Worm (Caenorhabditis elegans): ENCODE data around the gene C34F11.5.

C34F11.5 gene

ce11 chrII:5174370-5174769 lies 21.2 kb upstream of the C34F11.5 start, which contains the start of gene C27D6.3:
Gene C27D6.3, minus strand, starts transcription at chrII:5174470.
- no peak for TF ChIP-seq B0019.2 (GFP tag; conservative IDR thresholded peaks at IDR 0.05)

- TF ChIP-seq nfya-1 (tag; optimal IDR thresholded peaks at IDR 0.05; ENCODE audit: borderline replicate concordance, insufficient read depth): no peak
- no peak for TF ChIP-seq attf-3 (GFP tag; conservative IDR thresholded peaks at IDR 0.05)
- TF ChIP-seq ceh-79 (tag; optimal IDR thresholded peaks at IDR 0.05): no peak
- no peak for TF ChIP-seq Y79H2A.3 (GFP tag; conservative IDR thresholded peaks at IDR 0.05)
- TF ChIP-seq ceh-100 (GFP tag; IDR thresholded peaks at IDR 0.05): no peak
- TF ChIP-seq madf-8 (GFP tag; conservative IDR thresholded peaks at IDR 0.05): no peak
Observed at ce11 chrII:5176934-5177333, 18.7 kb upstream of the C34F11.5 start.

- TF ChIP-seq dpl-1 (GFP tag; optimal IDR thresholded peaks at IDR 0.05) (no peak), ztf-22 (GFP tag; optimal IDR thresholded peaks at IDR 0.05) (no peak), somi-1 (GFP tag; optimal IDR thresholded peaks at IDR 0.05) (no peak), dox-1 (GFP tag; IDR thresholded peaks at IDR 0.05) (no peak), nhr-80 (tag; optimal IDR thresholded peaks at IDR 0.05) (no peak), sdz-38 (tag; optimal IDR thresholded peaks at IDR 0.05) (no peak), xnd-1 (tag; optimal IDR thresholded peaks at IDR 0.05) (no peak), Y79H2A.3 (GFP tag; conservative IDR thresholded peaks at IDR 0.05) (no peak), tlf-1 (GFP tag; optimal IDR thresholded peaks at IDR 0.05) (no peak), sptf-2 (GFP tag; optimal IDR thresholded peaks at IDR 0.05) (no peak)
Observed at ce11 chrII:5177902-5178301, 17.7 kb upstream of the C34F11.5 start, which contains the start of gene C27D6.12. Gene C27D6.12, minus strand, starts transcription at chrII:5178002.

DNA sequence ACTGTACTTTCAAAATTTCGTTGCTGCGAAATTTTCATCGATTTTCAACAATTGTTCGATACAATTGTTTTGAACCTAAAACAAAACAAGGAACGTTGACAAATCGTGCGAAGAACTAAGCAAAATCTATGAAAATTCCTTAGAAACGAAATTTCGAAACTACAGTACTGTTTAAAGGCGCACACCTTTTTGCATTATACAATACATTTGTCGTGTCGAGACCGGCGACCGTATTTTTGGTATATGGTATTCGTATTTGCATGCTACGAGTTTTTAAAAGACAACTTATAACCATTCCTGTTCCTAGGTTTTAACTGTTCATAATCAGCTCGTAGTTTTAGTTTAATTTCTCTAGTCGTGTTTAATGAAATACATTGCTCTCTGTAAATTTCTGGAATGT lies 17.0 kb upstream of the C34F11.5 start:
- TF ChIP-seq B0019.2 (GFP tag; conservative IDR thresholded peaks at IDR 0.05): no peak
- TF ChIP-seq cebp-1 (GFP tag; IDR thresholded peaks at IDR 0.05): no peak
- peak; percentile 18 for TF ChIP-seq cebp-1 (tag; optimal IDR thresholded peaks at IDR 0.05)
- 0 out of 2 replicates have a peak, but pooled peaks have one; percentile 18 for TF ChIP-seq ceh-100 (GFP tag; IDR thresholded peaks at IDR 0.05)
- TF ChIP-seq repo-1 (tag; optimal IDR thresholded peaks at IDR 0.05): peak; percentile 80
- no peak for TF ChIP-seq madf-6 (GFP tag; IDR thresholded peaks at IDR 0.05)
- no peak for TF ChIP-seq B0261.1 (tag; optimal IDR thresholded peaks at IDR 0.05)
- TF ChIP-seq ceh-58 (GFP tag; IDR thresholded peaks at IDR 0.05): no peak
- TF ChIP-seq pbrm-1 (GFP tag; IDR thresholded peaks at IDR 0.05): 0 out of 2 replicates have a peak, but pooled peaks have one; percentile 20
- TF ChIP-seq zfh-2 (GFP tag; conservative IDR thresholded peaks at IDR 0.05): no peak
- TF ChIP-seq sea-2 (GFP tag; IDR thresholded peaks at IDR 0.05): no peak
- no peak for TF ChIP-seq nhr-80 (tag; optimal IDR thresholded peaks at IDR 0.05)
- peak; percentile 38; the same call in 1 of the 2 replicates for TF ChIP-seq ekl-4 (GFP tag; IDR thresholded peaks at IDR 0.05)
- TF ChIP-seq F37B4.10 (GFP tag; IDR thresholded peaks at IDR 0.05): no peak
- no peak for TF ChIP-seq lin-26 (GFP tag; IDR thresholded peaks at IDR 0.05)
- TF ChIP-seq C17E4.6 (GFP tag; IDR thresholded peaks at IDR 0.05): 0 out of 2 replicates have a peak, but pooled peaks have one; percentile 31
- no peak for TF ChIP-seq hsf-1 (GFP tag; IDR thresholded peaks at IDR 0.05)
- no peak for TF ChIP-seq lin-54 (GFP tag; optimal IDR thresholded peaks at IDR 0.05)
- TF ChIP-seq let-607 (tag; optimal IDR thresholded peaks at IDR 0.05): peak in 1 of 2 experiments; percentile 7
- TF ChIP-seq B0336.3 (GFP tag; IDR thresholded peaks at IDR 0.05): peak; percentile 44; the same call in 1 of the 2 replicates
- peak; percentile 79; the same call in 1 of the 2 replicates for TF ChIP-seq Y56A3A.18 (GFP tag; IDR thresholded peaks at IDR 0.05)
